Fruit fly (Drosophila melanogaster) whole organism, embryonic: ENCODE results near the gene CG3306.

Experiments
- BtbVII ChIP-seq: fragments of 200-800 bp; sonication (Bioruptor generic); optimal IDR thresholded peaks from 3 replicates; lab custom pipeline; 2017; ENCODE audit warnings: missing biosample characterization, mild to moderate bottlenecking, missing genetic modification characterization
- CG32772 ChIP-seq: fragments of 200-800 bp; sonication (Bioruptor generic); IDR thresholded peaks from 2 replicates; pipeline ENCODE4 v1.3.6; 2022; ENCODE audit warnings: missing biosample characterization, missing genetic modification characterization
- CG7839 ChIP-seq: fragments of 200-800 bp; sonication (Bioruptor generic); optimal IDR thresholded peaks from 3 replicates; lab custom pipeline; 2018; ENCODE audit warnings: missing biosample characterization, mild to moderate bottlenecking, missing genetic modification characterization, moderate library complexity
- Fer1 ChIP-seq: fragments of 200-800 bp; sonication (Bioruptor generic); optimal IDR thresholded peaks from 2 replicates; lab custom pipeline; 2017; ENCODE audit warnings: missing biosample characterization, mild to moderate bottlenecking, missing genetic modification characterization
- Xbp1 ChIP-seq: fragments of 200-800 bp; sonication (Bioruptor generic); optimal IDR thresholded peaks from 3 replicates; lab custom pipeline; 2016; ENCODE audit warnings: missing biosample characterization, mild to moderate bottlenecking, missing genetic modification characterization
- crol ChIP-seq: fragments of 200-800 bp; sonication (Bioruptor generic); IDR thresholded peaks from 2 replicates; pipeline ENCODE4 v1.3.6; 2022; ENCODE audit warnings: missing biosample characterization, missing genetic modification characterization
- dm ChIP-seq: fragments of 200-800 bp; sonication (Bioruptor generic); optimal IDR thresholded peaks from 3 replicates; lab custom pipeline; 2016; ENCODE audit warnings: missing biosample characterization, missing genetic modification characterization
- hth ChIP-seq: fragments of >200 bp; optimal IDR thresholded peaks from 2 replicates; lab custom pipeline; 2017; ENCODE audit warnings: inconsistent platforms
- pan ChIP-seq, 4 experiments: fragments of >200 bp in 3 of 4; fragments of 200-800 bp in 1 of 4; sonication (Bioruptor generic) in 1 of 4; optimal IDR thresholded peaks in 3 of 4; IDR thresholded peaks in 1 of 4; 2 replicates each; pipeline versions ENCODE4 v1.3.6 to Lab custom; 2017 to 2022; ENCODE audit warnings: missing biosample characterization in 2 of 4, missing genetic modification characterization in 2 of 4, mixed read lengths in 1 of 4

- no peak for TF ChIP-seq crol (GFP tag; lab: Robert Waterston, UW)
- no peak for TF ChIP-seq CG32772
- no peak for TF ChIP-seq Fer1 (GFP tag; lab: Kevin White, UChicago)
- no peak for TF ChIP-seq hth
- TF ChIP-seq CG7839 (tag; lab: Kevin White, UChicago): no peak
- no peak for TF ChIP-seq pan (optimal IDR thresholded peaks at IDR 0.05; lab: Kevin White, UChicago)
- no peak for TF ChIP-seq pan (GFP tag; optimal IDR thresholded peaks at IDR 0.05 in 1 of 2, IDR thresholded peaks at IDR 0.05 in 1 of 2)
- TF ChIP-seq dm (GFP tag; lab: Kevin White, UChicago): no peak
- no peak for TF ChIP-seq Xbp1
- TF ChIP-seq BtbVII (GFP tag; lab: Kevin White, UChicago): no peak
These were observed 31.5 kb upstream of the CG3306 start for dm6 chr3L:9569849-9570248.
